Fruit fly (Drosophila melanogaster): ENCODE results near the gene mRpL2.
A peak's percentile ranks its signal among the peaks of the same experiment; 100 is the strongest.

Gene mRpL2

dm6 chr3L:11169299-11170181 lies 48.9 kb downstream of the mRpL2 start, which contains the start of the genes wls and Adck5 (continued):
- peak; percentile 27 for TF ChIP-seq CG18011 (GFP tag; optimal IDR thresholded peaks at IDR 0.05)
- TF ChIP-seq CG9727 (GFP tag; optimal IDR thresholded peaks at IDR 0.05) = peak; percentile 63
- peak; percentile 34 for TF ChIP-seq CG17186 (GFP tag; optimal IDR thresholded peaks at IDR 0.05)
- peak; percentile 92 for TF ChIP-seq kah (GFP tag; optimal IDR thresholded peaks at IDR 0.05)
- peak; percentile 25 for TF ChIP-seq Fer2 (tag; optimal IDR thresholded peaks at IDR 0.05)
- no peak for TF ChIP-seq CG13894 (tag; optimal IDR thresholded peaks at IDR 0.05)
- no peak for TF ChIP-seq sim (GFP tag; IDR thresholded peaks at IDR 0.05)
- peak; percentile 10 to 52 for TF ChIP-seq Pdp1 (GFP tag; optimal IDR thresholded peaks at IDR 0.05)
- peak; percentile 67 for TF ChIP-seq CG6813 (GFP tag; optimal IDR thresholded peaks at IDR 0.05)
- TF ChIP-seq CG31441 (GFP tag; IDR thresholded peaks at IDR 0.05) = peak; percentile 44; the same call in 1 of the 2 replicates
- TF ChIP-seq Hr39 (optimal IDR thresholded peaks at IDR 0.05) = no peak
- TF ChIP-seq al (GFP tag; IDR thresholded peaks at IDR 0.05) = no peak
- no peak for TF ChIP-seq ftz-f1 (GFP tag; optimal IDR thresholded peaks at IDR 0.05)
- TF ChIP-seq CG10147 (GFP tag; optimal IDR thresholded peaks at IDR 0.05) = no peak
- peak; percentile 12; the same call in 1 of the 2 replicates for TF ChIP-seq CG13287 (GFP tag; IDR thresholded peaks at IDR 0.05; ENCODE audit: partially characterized antibody)
- TF ChIP-seq Hsf (GFP tag; optimal IDR thresholded peaks at IDR 0.05) = peak; percentile 62
- peak; percentile 20; the same call in 1 of the 2 replicates for TF ChIP-seq CG14014 (GFP tag; IDR thresholded peaks at IDR 0.05)
- peak; percentile 11; the same call in 1 of the 2 replicates for TF ChIP-seq Adf1 (GFP tag; IDR thresholded peaks at IDR 0.05)
- 0 out of 3 replicates have a peak, but pooled peaks have one; percentile 23 for TF ChIP-seq CG34224 (GFP tag; IDR thresholded peaks at IDR 0.05; ENCODE audit: partially characterized antibody)
- peak; percentile 46 for TF ChIP-seq CG4328 (GFP tag; optimal IDR thresholded peaks at IDR 0.05)
- TF ChIP-seq CG13424 (tag; optimal IDR thresholded peaks at IDR 0.05) = peak; percentile 21
- TF ChIP-seq chn (GFP tag; optimal IDR thresholded peaks at IDR 0.05) = no peak
- TF ChIP-seq pnt (GFP tag; optimal IDR thresholded peaks at IDR 0.05) = no peak
- TF ChIP-seq hbn (GFP tag; IDR thresholded peaks at IDR 0.05; ENCODE audit: partially characterized antibody) = 0 out of 2 replicates have a peak, but pooled peaks have one; percentile 27
- peak; percentile 76 for TF ChIP-seq MBD-R2 (GFP tag; IDR thresholded peaks at IDR 0.05)
- no peak for TF ChIP-seq dan (GFP tag; IDR thresholded peaks at IDR 0.05)
- TF ChIP-seq CG17912 (GFP tag; optimal IDR thresholded peaks at IDR 0.05) = peak; percentile 45
- TF ChIP-seq kay (GFP tag; optimal IDR thresholded peaks at IDR 0.05) = peak; percentile 10
- TF ChIP-seq CG10565 (GFP tag; optimal IDR thresholded peaks at IDR 0.05) = no peak
- peak; percentile 40 for TF ChIP-seq eyg (GFP tag; optimal IDR thresholded peaks at IDR 0.05)
- TF ChIP-seq tap (tag; optimal IDR thresholded peaks at IDR 0.05) = no peak
- TF ChIP-seq trem (tag; optimal IDR thresholded peaks at IDR 0.05) = peak; percentile 5
- TF ChIP-seq CG18764 (GFP tag; optimal IDR thresholded peaks at IDR 0.05) = peak; percentile 28
- peak; percentile 83 for TF ChIP-seq gfzf (GFP tag; optimal IDR thresholded peaks at IDR 0.05)
- TF ChIP-seq CG15011 (GFP tag; optimal IDR thresholded peaks at IDR 0.05) = peak; percentile 61
- TF ChIP-seq fd3F (GFP tag; optimal IDR thresholded peaks at IDR 0.05) = peak; percentile 13
- no peak for TF ChIP-seq CG2199 (GFP tag; IDR thresholded peaks at IDR 0.05)
- TF ChIP-seq Nf-YA (GFP tag; IDR thresholded peaks at IDR 0.05) = peak; percentile 38; the same call in 1 of the 2 replicates
- TF ChIP-seq CG30431 (GFP tag; optimal IDR thresholded peaks at IDR 0.05) = peak; percentile 20
- peak; percentile 42; the same call in 1 of the 2 replicates for TF ChIP-seq CG17328 (GFP tag; IDR thresholded peaks at IDR 0.05)
- peak; percentile 45 for TF ChIP-seq CG4707 (GFP tag; optimal IDR thresholded peaks at IDR 0.05)
- no peak for TF ChIP-seq twi (tag; optimal IDR thresholded peaks at IDR 0.05)
- peak; percentile 59 for TF ChIP-seq Camta (GFP tag; optimal IDR thresholded peaks at IDR 0.05)
- TF ChIP-seq ci (GFP tag; IDR thresholded peaks at IDR 0.05) = peak; percentile 87
- no peak for TF ChIP-seq CG10366 (GFP tag; IDR thresholded peaks at IDR 0.05)
- peak; percentile 45 for TF ChIP-seq CG13624 (GFP tag; optimal IDR thresholded peaks at IDR 0.05)
- TF ChIP-seq CG17385 (GFP tag; optimal IDR thresholded peaks at IDR 0.05) = peak; percentile 56
- TF ChIP-seq wdn (GFP tag; IDR thresholded peaks at IDR 0.05) = 0 out of 2 replicates have a peak, but pooled peaks have one; percentile 13

Data from whole organism, embryonic.